Worm (Caenorhabditis elegans): Measurements from ENCODE around the gene klp-17.
A peak's percentile ranks its signal among the peaks of the same experiment; 100 is the strongest.

The klp-17 gene

DNA sequence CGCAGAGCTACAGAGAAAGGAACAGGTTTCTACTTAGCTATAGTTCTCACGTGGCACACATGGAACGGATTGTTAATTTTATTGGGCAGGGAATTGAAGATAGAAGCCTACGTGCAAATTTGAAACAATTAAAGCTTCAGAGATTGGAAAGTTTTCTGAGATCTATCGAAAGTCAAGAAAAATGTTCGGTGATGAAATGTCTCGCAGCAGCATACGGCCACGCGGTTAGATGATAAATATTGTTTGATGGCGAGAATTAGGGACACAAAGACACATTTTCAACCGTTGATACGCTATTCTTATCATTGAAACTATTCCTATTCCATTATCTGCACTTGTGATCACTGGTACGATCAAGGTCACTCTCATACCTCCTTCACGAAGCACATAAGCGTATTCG, 5.1 kb upstream of the klp-17 start:
- TF ChIP-seq pag-3 (tag; optimal IDR thresholded peaks at IDR 0.05; ENCODE audit: borderline replicate concordance) (no peak), elt-4 (tag; optimal IDR thresholded peaks at IDR 0.05) (no peak), odd-2 (tag; optimal IDR thresholded peaks at IDR 0.05) (no peak), ceh-24 (tag; optimal IDR thresholded peaks at IDR 0.05) (no peak), ahr-1 (tag; optimal IDR thresholded peaks at IDR 0.05) (no peak), elt-2 (tag; optimal IDR thresholded peaks at IDR 0.05) (peak; percentile 75), mec-3 (tag; optimal IDR thresholded peaks at IDR 0.05; ENCODE audit: borderline replicate concordance) (no peak)

- TF ChIP-seq sox-2 (GFP tag; IDR thresholded peaks at IDR 0.05) = no peak
- no peak for TF ChIP-seq ztf-16 (tag; optimal IDR thresholded peaks at IDR 0.05)
- no peak for TF ChIP-seq sdc-2 (tag; optimal IDR thresholded peaks at IDR 0.05)
- TF ChIP-seq pag-3 (tag; optimal IDR thresholded peaks at IDR 0.05; ENCODE audit: borderline replicate concordance) = no peak
- TF ChIP-seq pha-2 (tag; optimal IDR thresholded peaks at IDR 0.05) = no peak
Observed at ce11 chrII:11471916-11472315, 4.5 kb upstream of the klp-17 start, which contains the start of gene mfn-1. mfn-1 (minus strand) TSS chrII:11472016.

DNA sequence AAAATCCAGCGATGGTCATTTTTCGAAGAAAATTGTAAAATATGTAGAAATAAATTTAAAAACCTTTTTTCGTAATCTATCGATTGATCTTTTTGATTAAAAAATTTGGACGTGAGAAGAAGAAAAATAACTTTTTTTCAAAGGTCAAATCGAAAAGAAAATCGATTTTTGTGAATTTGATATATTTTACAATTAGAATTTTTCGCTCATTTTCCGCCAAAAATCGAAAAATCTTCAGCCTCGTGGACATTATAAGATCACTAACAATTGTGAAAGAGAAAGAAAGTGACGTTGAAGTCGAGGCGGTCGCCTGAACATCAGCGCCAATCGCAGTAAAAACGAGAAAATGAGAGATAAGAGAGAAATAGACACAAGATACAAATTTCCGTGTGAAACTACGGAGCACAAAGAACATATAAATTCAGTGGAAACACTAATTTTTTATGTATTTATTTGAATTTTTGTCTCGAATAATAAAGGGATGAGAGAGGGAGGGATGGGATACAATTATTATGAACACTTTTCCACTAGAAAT, 2.2 kb upstream of the klp-17 start, which contains the start of gene cisd-1:
cisd-1 (minus strand) TSS at position 51 of the 535 bp plus-strand sequence.
- TF ChIP-seq pha-2 (tag; optimal IDR thresholded peaks at IDR 0.05) = no peak
- TF ChIP-seq unc-55 (GFP tag; optimal IDR thresholded peaks at IDR 0.05) = no peak
- no peak for TF ChIP-seq fkh-10 (GFP tag; optimal IDR thresholded peaks at IDR 0.05)
- TF ChIP-seq gmeb-2 (tag; optimal IDR thresholded peaks at IDR 0.05) = no peak
- no peak for TF ChIP-seq ceh-18 (tag; optimal IDR thresholded peaks at IDR 0.05)
- no peak for TF ChIP-seq fkh-6 (tag; optimal IDR thresholded peaks at IDR 0.05)
- TF ChIP-seq zip-5 (tag; optimal IDR thresholded peaks at IDR 0.05) = no peak
- TF ChIP-seq K02D7.2 (tag; optimal IDR thresholded peaks at IDR 0.05) = no peak
- TF ChIP-seq pat-9 (tag; optimal IDR thresholded peaks at IDR 0.05) = no peak
- TF ChIP-seq unc-86 (tag; optimal IDR thresholded peaks at IDR 0.05) = no peak
- TF ChIP-seq tbx-7 (tag; optimal IDR thresholded peaks at IDR 0.05) = no peak
- TF ChIP-seq eyg-1 (tag; optimal IDR thresholded peaks at IDR 0.05) = no peak
- no peak for TF ChIP-seq ceh-14 (tag; optimal IDR thresholded peaks at IDR 0.05)
- TF ChIP-seq pax-1 (tag; optimal IDR thresholded peaks at IDR 0.05) = no peak
- TF ChIP-seq madf-2 (tag; optimal IDR thresholded peaks at IDR 0.05) = no peak

DNA sequence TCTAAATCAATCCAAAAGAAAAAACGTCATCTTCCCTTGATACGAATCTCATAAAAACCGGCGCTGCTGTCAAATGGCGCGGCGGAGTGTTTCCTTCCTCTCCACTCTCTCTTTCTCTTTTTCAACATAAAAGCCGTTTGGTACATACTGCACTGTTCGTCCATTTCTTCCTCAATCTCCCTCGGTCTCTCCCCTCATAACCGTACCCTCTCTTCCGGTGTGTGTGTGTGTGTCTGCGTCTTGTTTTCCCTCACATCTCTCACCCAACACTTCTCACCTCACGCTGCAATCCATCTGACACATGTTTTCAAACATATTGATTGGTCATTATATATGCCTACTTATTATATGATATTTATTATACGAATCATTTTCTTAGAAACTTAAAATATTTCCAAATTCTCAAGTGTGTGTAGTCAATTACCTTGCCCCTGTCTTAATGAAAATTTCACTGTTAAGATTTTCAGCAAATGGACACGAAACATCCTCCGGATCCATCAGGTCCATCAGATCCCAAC, 3.0 kb downstream of the klp-17 start, which contains the start of the genes aars-1 and rga-1:
aars-1 (minus strand) TSS at position 71 of the 518 bp plus-strand sequence.
rga-1 (plus strand) TSS at position 468 of the 518 bp plus-strand sequence.
- TF ChIP-seq nhr-232 (tag; optimal IDR thresholded peaks at IDR 0.05) (no peak), eyg-1 (tag; optimal IDR thresholded peaks at IDR 0.05) (no peak), tbx-2 (tag; optimal IDR thresholded peaks at IDR 0.05) (peak; percentile 61), ref-2 (tag; optimal IDR thresholded peaks at IDR 0.05) (peak; percentile 43), fkh-10 (GFP tag; optimal IDR thresholded peaks at IDR 0.05) (no peak), hlh-6 (tag; optimal IDR thresholded peaks at IDR 0.05) (no peak), ahr-1 (tag; optimal IDR thresholded peaks at IDR 0.05) (no peak), C38D4.7 (GFP tag; optimal IDR thresholded peaks at IDR 0.05) (no peak), C08G9.2 (tag; optimal IDR thresholded peaks at IDR 0.05) (no peak), mec-3 (tag; optimal IDR thresholded peaks at IDR 0.05; ENCODE audit: borderline replicate concordance) (no peak), pax-1 (tag; optimal IDR thresholded peaks at IDR 0.05) (no peak), ceh-24 (tag; optimal IDR thresholded peaks at IDR 0.05) (no peak), ceh-34 (tag; optimal IDR thresholded peaks at IDR 0.05) (no peak), nfya-1 (tag; optimal IDR thresholded peaks at IDR 0.05) (peak; percentile 67), unc-86 (tag; optimal IDR thresholded peaks at IDR 0.05) (no peak), unc-55 (GFP tag; optimal IDR thresholded peaks at IDR 0.05) (peak; percentile 55), ceh-6 (GFP tag; optimal IDR thresholded peaks at IDR 0.05) (no peak), ceh-14 (tag; optimal IDR thresholded peaks at IDR 0.05) (no peak), hlh-30 (tag; optimal IDR thresholded peaks at IDR 0.05; ENCODE audit: insufficient read depth) (peak; percentile 51), tbx-7 (tag; optimal IDR thresholded peaks at IDR 0.05) (no peak), ceh-2 (tag; optimal IDR thresholded peaks at IDR 0.05) (no peak), ttx-3 (tag; optimal IDR thresholded peaks at IDR 0.05) (no peak), zip-5 (tag; optimal IDR thresholded peaks at IDR 0.05) (no peak)

All from whole organism, late embryonic.